Worm (Caenorhabditis elegans) whole organism, late embryonic: ENCODE data around the gene scb-1.

Experiments used
- F13H6.1 ChIP-seq: sonication (generic microtip); optimal IDR thresholded peaks from 2 replicates; lab custom pipeline; 2016; ENCODE audit warnings: missing genetic modification characterization, missing compliant biosample characterization
- ama-1 ChIP-seq: fragments of 150-350 bp; optimal IDR thresholded peaks from 2 replicates; lab custom pipeline; 2014
- ceh-30 ChIP-seq: fragments of 150-350 bp; optimal IDR thresholded peaks from 2 replicates; lab custom pipeline; 2014; ENCODE audit warnings: missing biosample characterization, missing genetic modification characterization
- madf-2 ChIP-seq: sonication (generic microtip); optimal IDR thresholded peaks from 2 replicates; lab custom pipeline; 2017; ENCODE audit warnings: missing genetic modification characterization, missing compliant biosample characterization
- unc-3 ChIP-seq, 2 experiments: fragments of 200-800 bp in 1 of 2; sonication (Bioruptor generic) in 1 of 2; sonication (generic microtip) in 1 of 2; conservative IDR thresholded peaks in 1 of 2; optimal IDR thresholded peaks in 1 of 2; 2 replicates each; pipeline versions ENCODE4 v1.3.6 to Lab custom; 2016 to 2022; ENCODE audit warnings: missing compliant biosample characterization in 2 of 2, missing genetic modification characterization in 2 of 2, missing genetic modification reagents in 1 of 2

DNA sequence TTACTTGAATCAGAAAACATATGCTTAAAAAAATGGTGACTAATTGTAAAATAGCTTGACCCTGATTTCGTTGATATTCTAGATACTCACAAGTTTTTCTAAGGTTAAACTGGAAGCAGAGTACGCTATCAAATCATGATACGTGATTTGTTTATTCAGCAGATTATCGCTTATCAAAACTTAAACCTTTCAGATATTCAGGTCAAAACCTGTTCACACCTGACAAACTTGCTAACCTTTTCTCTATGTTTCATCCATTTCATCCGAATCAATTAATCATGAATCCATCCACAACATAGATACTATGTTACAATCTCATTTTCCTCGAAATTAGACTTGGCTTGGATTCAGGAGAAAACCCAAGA is 28.3 kb upstream of the scb-1 start:
- TF ChIP-seq madf-2 (tag; lab: Kevin White, UChicago): no peak
- no peak for TF ChIP-seq ceh-30
- TF ChIP-seq ama-1: no peak
- no peak for TF ChIP-seq F13H6.1 (tag; lab: Kevin White, UChicago)
- TF ChIP-seq unc-3 (GFP tag; conservative IDR thresholded peaks at IDR 0.05; lab: Robert Waterston, UW): no peak
- TF ChIP-seq unc-3 (tag; optimal IDR thresholded peaks at IDR 0.05; lab: Kevin White, UChicago): no peak
